Worm (Caenorhabditis elegans) whole organism, L3 larva: ENCODE data around the gene cit-1.2.

Source experiments
- ZK546.5 ChIP-seq: sonication (generic microtip); optimal IDR thresholded peaks from 2 replicates; lab custom pipeline; 2017; ENCODE audit warnings: missing biosample characterization, missing genetic modification characterization
- aly-2 ChIP-seq: fragments of 150-350 bp; optimal IDR thresholded peaks from 2 replicates; lab custom pipeline; 2014; ENCODE audit warnings: missing biosample characterization, missing genetic modification characterization
- ama-1 ChIP-seq: fragments of 150-350 bp; optimal IDR thresholded peaks from 2 replicates; lab custom pipeline; 2018
- ceh-16 ChIP-seq: sonication (generic microtip); optimal IDR thresholded peaks from 2 replicates; lab custom pipeline; 2017; ENCODE audit warnings: missing biosample characterization, missing genetic modification characterization
- ceh-28 ChIP-seq: fragments of 150-350 bp; optimal IDR thresholded peaks from 2 replicates; lab custom pipeline; 2014; ENCODE audit warnings: missing biosample characterization, missing genetic modification reagents, missing genetic modification characterization
- ceh-82 ChIP-seq: fragments of 150-350 bp; optimal IDR thresholded peaks from 2 replicates; lab custom pipeline; 2014; ENCODE audit warnings: missing biosample characterization, missing genetic modification characterization
- ceh-9 ChIP-seq: sonication (generic microtip); optimal IDR thresholded peaks from 2 replicates; lab custom pipeline; 2018; ENCODE audit warnings: missing biosample characterization, missing genetic modification characterization
- daf-12 ChIP-seq: fragments of 150-350 bp; optimal IDR thresholded peaks from 2 replicates; lab custom pipeline; 2014; ENCODE audit warnings: missing biosample characterization, missing genetic modification reagents, missing genetic modification characterization
- egl-27 ChIP-seq: sonication (generic microtip); optimal IDR thresholded peaks from 4 replicates; lab custom pipeline; 2017; ENCODE audit warnings: missing biosample characterization, missing genetic modification reagents, missing genetic modification characterization
- egl-5 ChIP-seq: fragments of 150-350 bp; optimal IDR thresholded peaks from 2 replicates; lab custom pipeline; 2017; ENCODE audit warnings: missing biosample characterization, missing genetic modification reagents, missing genetic modification characterization, inconsistent platforms
- elt-2 ChIP-seq: sonication (generic microtip); optimal IDR thresholded peaks from 2 replicates; lab custom pipeline; 2016; ENCODE audit warnings: missing genetic modification reagents, mild to moderate bottlenecking, missing genetic modification characterization, missing compliant biosample characterization
- fkh-10 ChIP-seq: sonication (generic microtip); optimal IDR thresholded peaks from 2 replicates; lab custom pipeline; 2017; ENCODE audit warnings: missing biosample characterization, missing genetic modification reagents, missing genetic modification characterization
- fos-1 ChIP-seq: fragments of 150-350 bp; optimal IDR thresholded peaks from 2 replicates; lab custom pipeline; 2014; ENCODE audit warnings: missing biosample characterization, missing genetic modification characterization
- hmg-11 ChIP-seq: sonication (generic microtip); optimal IDR thresholded peaks from 2 replicates; lab custom pipeline; 2016; ENCODE audit warnings: missing genetic modification characterization, missing compliant biosample characterization
- jun-1 ChIP-seq: fragments of 150-350 bp; optimal IDR thresholded peaks from 2 replicates; lab custom pipeline; 2014; ENCODE audit warnings: missing biosample characterization, missing genetic modification reagents, missing genetic modification characterization
- lin-15B ChIP-seq: fragments of 150-350 bp; optimal IDR thresholded peaks from 2 replicates; lab custom pipeline; 2014; ENCODE audit warnings: missing biosample characterization, missing genetic modification characterization
- lin-39 ChIP-seq: fragments of 150-350 bp; optimal IDR thresholded peaks from 2 replicates; lab custom pipeline; 2018; ENCODE audit warnings: missing biosample characterization, missing genetic modification reagents, missing genetic modification characterization
- lsy-12 ChIP-seq: sonication (generic microtip); optimal IDR thresholded peaks from 2 replicates; lab custom pipeline; 2016; ENCODE audit warnings: mild to moderate bottlenecking, missing genetic modification characterization, missing compliant biosample characterization
- mml-1 ChIP-seq: fragments of 150-350 bp; sonication (generic microtip); optimal IDR thresholded peaks from 3 replicates; lab custom pipeline; 2014; ENCODE audit warnings: missing biosample characterization, missing genetic modification characterization
- nfya-1 ChIP-seq: sonication (generic microtip); optimal IDR thresholded peaks from 2 replicates; lab custom pipeline; 2017; ENCODE audit warnings: missing genetic modification characterization, mild to moderate bottlenecking, missing compliant biosample characterization, antibody characterized with exemption, moderate library complexity; ENCODE audit not compliant: insufficient read depth
- nhr-12 ChIP-seq: fragments of 150-350 bp; optimal IDR thresholded peaks from 2 replicates; lab custom pipeline; 2014; ENCODE audit warnings: missing biosample characterization, missing genetic modification characterization
- nhr-23 ChIP-seq: fragments of 150-350 bp; optimal IDR thresholded peaks from 2 replicates; lab custom pipeline; 2014; ENCODE audit warnings: missing biosample characterization, missing genetic modification reagents, missing genetic modification characterization
- nhr-25 ChIP-seq: sonication (generic microtip); optimal IDR thresholded peaks from 2 replicates; lab custom pipeline; 2017; ENCODE audit warnings: missing biosample characterization, missing genetic modification characterization
- nhr-43 ChIP-seq: sonication (generic microtip); optimal IDR thresholded peaks from 2 replicates; lab custom pipeline; 2016; ENCODE audit warnings: mild to moderate bottlenecking, missing genetic modification characterization, missing compliant biosample characterization; ENCODE audit not compliant: poor library complexity, severe bottlenecking
- nhr-67 ChIP-seq: fragments of 150-350 bp; optimal IDR thresholded peaks from 2 replicates; lab custom pipeline; 2014; ENCODE audit warnings: missing biosample characterization, missing genetic modification characterization
- pha-4 ChIP-seq: fragments of 150-350 bp; optimal IDR thresholded peaks from 2 replicates; lab custom pipeline; 2014; ENCODE audit warnings: missing biosample characterization, missing genetic modification reagents, missing genetic modification characterization
- pqm-1 ChIP-seq: fragments of 150-350 bp; optimal IDR thresholded peaks from 2 replicates; lab custom pipeline; 2017; ENCODE audit warnings: missing biosample characterization, missing genetic modification characterization, inconsistent platforms
- sea-2 ChIP-seq: fragments of 150-350 bp; sonication (generic microtip); optimal IDR thresholded peaks from 4 replicates; lab custom pipeline; 2014; ENCODE audit warnings: missing biosample characterization, missing genetic modification reagents, missing genetic modification characterization
- skn-1 ChIP-seq: fragments of 150-350 bp; optimal IDR thresholded peaks from 2 replicates; lab custom pipeline; 2014; ENCODE audit warnings: missing biosample characterization, missing genetic modification characterization
- unc-39 ChIP-seq: sonication (generic microtip); optimal IDR thresholded peaks from 4 replicates; lab custom pipeline; 2017; ENCODE audit warnings: missing biosample characterization, missing genetic modification characterization
- unc-62 ChIP-seq: fragments of 150-350 bp; sonication (generic microtip); optimal IDR thresholded peaks from 4 replicates; lab custom pipeline; 2014; ENCODE audit warnings: missing biosample characterization, missing genetic modification reagents, missing genetic modification characterization
- zag-1 ChIP-seq: fragments of 150-350 bp; optimal IDR thresholded peaks from 2 replicates; lab custom pipeline; 2014; ENCODE audit warnings: missing biosample characterization, missing genetic modification characterization
- ztf-11 ChIP-seq: fragments of 150-350 bp; optimal IDR thresholded peaks from 2 replicates; lab custom pipeline; 2014; ENCODE audit warnings: missing biosample characterization, missing genetic modification characterization

cit-1.2 gene

DNA sequence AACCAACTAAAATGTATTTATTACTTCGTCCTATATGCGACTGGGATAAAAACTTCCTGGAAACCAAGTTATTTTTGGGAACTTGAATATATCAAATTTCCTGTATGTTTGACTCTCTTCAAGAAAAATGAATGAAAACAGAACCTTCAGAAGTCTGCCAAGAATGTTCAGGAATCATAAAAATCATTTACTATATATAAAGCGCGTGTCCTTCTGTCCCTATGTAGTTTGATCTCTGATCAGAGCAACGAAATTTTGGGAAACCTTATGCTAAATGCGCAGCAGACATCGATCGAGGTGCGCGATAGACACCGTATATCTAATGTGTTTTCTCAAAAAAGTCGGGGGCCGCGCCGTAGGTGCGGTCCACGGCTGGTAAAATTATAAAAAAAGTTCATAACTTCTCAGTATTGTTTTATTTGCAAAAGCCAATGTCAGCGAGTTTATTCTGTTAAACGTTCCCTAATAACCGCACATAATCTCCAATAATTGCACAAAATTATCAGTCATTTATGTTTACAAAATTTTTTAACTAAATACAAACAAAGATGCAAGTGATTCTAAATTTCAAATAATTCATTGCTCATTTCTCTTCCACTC is 13.0 kb upstream of the cit-1.2 start:
- TF ChIP-seq ZK546.5 (tag; lab: Kevin White, UChicago) (no peak), fos-1 (tag; lab: Kevin White, UChicago) (no peak), unc-62 (GFP tag; lab: Kevin White, UChicago) (no peak), lin-15B (tag; lab: Kevin White, UChicago) (no peak), ceh-28 (tag; lab: Kevin White, UChicago) (no peak), lin-39 (tag; lab: Kevin White, UChicago) (no peak), daf-12 (tag; lab: Kevin White, UChicago) (no peak), lsy-12 (tag; lab: Kevin White, UChicago) (no peak), ztf-11 (tag; lab: Kevin White, UChicago) (no peak), nhr-12 (tag; lab: Kevin White, UChicago) (no peak), ceh-9 (no peak)
- TF ChIP-seq, all 47 proteins: peak for 0

ce11 chrIII:8001557-8001956 is 9.0 kb upstream of the cit-1.2 start:
- TF ChIP-seq lsy-12 (tag; lab: Kevin White, UChicago) (no peak), ceh-9 (no peak), ZK546.5 (tag; lab: Kevin White, UChicago) (no peak), nhr-25 (tag; lab: Kevin White, UChicago) (no peak), nhr-23 (tag; lab: Kevin White, UChicago) (no peak)
- TF ChIP-seq, all 47 proteins: peak for 0

DNA sequence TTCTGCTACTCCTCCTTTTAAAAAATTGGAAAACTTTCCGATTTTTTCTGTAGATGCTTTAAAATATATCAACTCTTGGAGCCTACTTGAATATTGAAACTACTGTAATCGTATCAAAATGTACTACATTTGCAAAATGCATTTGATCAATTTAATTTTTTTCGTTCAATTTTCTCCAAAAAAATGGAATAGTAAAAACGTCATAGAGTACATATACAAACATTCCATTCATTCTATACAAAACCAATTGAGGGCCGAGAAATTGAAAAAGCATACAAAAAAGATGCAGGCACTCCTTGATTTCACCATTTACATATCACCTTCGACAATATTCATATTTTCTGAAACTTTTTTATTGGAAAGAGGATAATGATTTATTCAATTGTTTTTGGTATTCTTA is 6.5 kb upstream of the cit-1.2 start, which contains the start of gene C06G4.6:
C06G4.6 (plus strand) TSS at position 301 of the 400 bp plus-strand sequence.
- no peak for TF ChIP-seq nhr-43 (tag; lab: Kevin White, UChicago)

DNA sequence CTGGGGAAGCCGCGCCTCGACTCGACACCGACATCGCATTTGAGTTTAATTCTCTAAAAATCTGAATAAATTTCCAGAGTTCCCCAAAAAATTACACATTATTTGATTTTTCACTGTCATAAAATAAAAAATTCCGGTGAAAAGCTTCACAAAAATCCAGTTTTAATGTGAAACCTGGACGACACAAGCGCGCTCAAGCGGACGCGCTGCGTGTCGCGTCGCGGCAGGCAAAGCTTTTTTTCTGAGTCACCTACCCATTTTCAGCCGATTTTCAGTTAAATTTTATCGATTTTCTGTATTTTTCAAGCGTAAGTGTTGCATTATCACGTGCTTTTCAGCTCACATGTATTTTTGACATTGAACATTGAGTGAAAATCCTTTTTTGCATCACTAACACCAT is 803 bp upstream of the cit-1.2 start, which contains the start of gene cit-1.1:
cit-1.1 (minus strand) TSS at position 53 of the 400 bp plus-strand sequence.
- TF ChIP-seq lin-15B (tag; lab: Kevin White, UChicago) = peak; percentile 60
- TF ChIP-seq pha-4 (tag; lab: Kevin White, UChicago) = peak; percentile 11
- peak; percentile 59 for TF ChIP-seq lin-39 (tag; lab: Kevin White, UChicago)
- no peak for TF ChIP-seq ceh-82 (tag; lab: Kevin White, UChicago)
- TF ChIP-seq hmg-11 (tag; lab: Kevin White, UChicago) = peak; percentile 36
- peak; percentile 37 for TF ChIP-seq egl-5 (tag; lab: Kevin White, UChicago)
- no peak for TF ChIP-seq nhr-12 (tag; lab: Kevin White, UChicago)
- peak; percentile 46 for TF ChIP-seq nfya-1 (tag; lab: Kevin White, UChicago)
- TF ChIP-seq elt-2 = peak; percentile 19

ce11 chrIII:8013582-8013981 is 3.0 kb downstream of the cit-1.2 start:
- no peak for TF ChIP-seq ZK546.5 (tag; lab: Kevin White, UChicago)
- TF ChIP-seq sea-2 (GFP tag; lab: Kevin White, UChicago) = no peak
- no peak for TF ChIP-seq unc-39 (tag; lab: Kevin White, UChicago)
- no peak for TF ChIP-seq fkh-10
- no peak for TF ChIP-seq nhr-12 (tag; lab: Kevin White, UChicago)
- TF ChIP-seq elt-2 = no peak
- TF ChIP-seq lsy-12 (tag; lab: Kevin White, UChicago) = no peak
- TF ChIP-seq ceh-28 (tag; lab: Kevin White, UChicago) = no peak
- TF ChIP-seq ceh-16 (tag; lab: Kevin White, UChicago) = no peak
- TF ChIP-seq skn-1 = no peak
- no peak for TF ChIP-seq hmg-11 (tag; lab: Kevin White, UChicago)
- TF ChIP-seq zag-1 (tag; lab: Kevin White, UChicago) = no peak
- no peak for TF ChIP-seq ama-1 (lab: Kevin White, UChicago)
- no peak for TF ChIP-seq egl-27
- no peak for TF ChIP-seq pqm-1
- no peak for TF ChIP-seq ceh-82 (tag; lab: Kevin White, UChicago)
- TF ChIP-seq, all 47 proteins: peak for 0

ce11 chrIII:8016438-8016837 is 5.9 kb downstream of the cit-1.2 start, which contains the start of gene F44B9.5:
F44B9.5 (minus strand) TSS chrIII:8016538.
- TF ChIP-seq jun-1 (tag; lab: Kevin White, UChicago) (no peak), ceh-82 (tag; lab: Kevin White, UChicago) (no peak), ceh-9 (no peak), mml-1 (tag; lab: Kevin White, UChicago) (no peak), sea-2 (GFP tag; lab: Kevin White, UChicago) (no peak), fos-1 (tag; lab: Kevin White, UChicago) (no peak), unc-39 (tag; lab: Kevin White, UChicago) (no peak), nhr-43 (tag; lab: Kevin White, UChicago) (no peak), ceh-28 (tag; lab: Kevin White, UChicago) (no peak), unc-62 (GFP tag; lab: Kevin White, UChicago) (no peak), nhr-67 (tag; lab: Kevin White, UChicago) (no peak), nfya-1 (tag; lab: Kevin White, UChicago) (no peak), aly-2 (tag; lab: Kevin White, UChicago) (no peak)
